Worm (Caenorhabditis elegans) whole organism, L1 larva: ENCODE results near the gene F31F7.1.

Experiments
- C04F5.9 ChIP-seq: sonication (generic microtip); optimal IDR thresholded peaks from 2 replicates; lab custom pipeline; 2016; ENCODE audit warnings: missing genetic modification characterization, missing compliant biosample characterization
- F16B12.6 ChIP-seq: fragments of 150-350 bp; optimal IDR thresholded peaks from 2 replicates; lab custom pipeline; 2014; ENCODE audit warnings: missing biosample characterization, missing genetic modification characterization
- Y116A8C.19 ChIP-seq: sonication (generic microtip); optimal IDR thresholded peaks from 2 replicates; lab custom pipeline; 2016; ENCODE audit warnings: missing compliant biosample characterization, missing genetic modification characterization, borderline replicate concordance
- aha-1 ChIP-seq: fragments of 150-350 bp; optimal IDR thresholded peaks from 2 replicates; lab custom pipeline; 2014; ENCODE audit warnings: missing biosample characterization, missing genetic modification characterization
- alr-1 ChIP-seq: fragments of 200-800 bp; sonication (Bioruptor generic); optimal IDR thresholded peaks from 2 replicates; lab custom pipeline; 2018; ENCODE audit warnings: borderline replicate concordance, mild to moderate bottlenecking, missing genetic modification characterization, missing compliant biosample characterization
- aly-2 ChIP-seq: fragments of 150-350 bp; optimal IDR thresholded peaks from 2 replicates; lab custom pipeline; 2014; ENCODE audit warnings: missing biosample characterization, missing genetic modification characterization
- ama-1 ChIP-seq: fragments of 150-350 bp; optimal IDR thresholded peaks from 2 replicates; lab custom pipeline; 2014
- blmp-1 ChIP-seq: fragments of 150-350 bp; optimal IDR thresholded peaks from 2 replicates; lab custom pipeline; 2014; ENCODE audit warnings: missing biosample characterization, missing genetic modification characterization
- ceh-82 ChIP-seq, 3 experiments: fragments of 150-350 bp in 1 of 3; sonication (generic microtip) in 2 of 3; optimal IDR thresholded peaks; 2 replicates each; lab custom pipeline; 2014 to 2017; ENCODE audit warnings: missing biosample characterization in 3 of 3, missing genetic modification characterization in 3 of 3
- ceh-88 ChIP-seq: fragments of 200-800 bp; sonication (Bioruptor generic); IDR thresholded peaks from 2 replicates; pipeline ENCODE4 v1.3.6; 2022; ENCODE audit warnings: missing genetic modification characterization, missing compliant biosample characterization
- ceh-90 ChIP-seq: sonication (generic microtip); optimal IDR thresholded peaks from 2 replicates; lab custom pipeline; 2016; ENCODE audit warnings: missing genetic modification characterization, missing compliant biosample characterization
- ces-1 ChIP-seq: fragments of 150-350 bp; optimal IDR thresholded peaks from 2 replicates; lab custom pipeline; 2014; ENCODE audit warnings: missing biosample characterization, missing genetic modification reagents, missing genetic modification characterization
- dpl-1 ChIP-seq, 3 experiments: fragments of 150-350 bp in 2 of 3; sonication (generic microtip) in 1 of 3; optimal IDR thresholded peaks; 2 replicates each; lab custom pipeline; 2014 to 2017; ENCODE audit warnings: missing biosample characterization in 3 of 3, missing genetic modification characterization in 3 of 3, missing genetic modification reagents in 3 of 3
- efl-3 ChIP-seq: fragments of 200-800 bp; sonication (Bioruptor generic); optimal IDR thresholded peaks from 2 replicates; lab custom pipeline; 2018; ENCODE audit warnings: mild to moderate bottlenecking, missing genetic modification characterization, missing compliant biosample characterization
- egl-13 ChIP-seq: sonication (generic microtip); optimal IDR thresholded peaks from 2 replicates; lab custom pipeline; 2016; ENCODE audit warnings: missing genotype, missing genetic modification reagents, missing genetic modification characterization, missing compliant biosample characterization
- egl-27 ChIP-seq, 2 experiments: fragments of 150-350 bp in 1 of 2; sonication (generic microtip); optimal IDR thresholded peaks; 3 replicates each; lab custom pipeline; 2017 to 2018; ENCODE audit warnings: missing biosample characterization in 2 of 2, missing genetic modification characterization in 2 of 2, missing genetic modification reagents in 2 of 2
- elt-3 ChIP-seq, 6 experiments: fragments of 150-350 bp in 1 of 6; sonication (generic microtip); optimal IDR thresholded peaks; 2 replicates each; lab custom pipeline; 2017 to 2018; ENCODE audit warnings: missing biosample characterization in 6 of 6, missing genetic modification characterization in 6 of 6, inconsistent platforms in 1 of 6
- ets-5 ChIP-seq: fragments of 200-800 bp; sonication (Bioruptor generic); IDR thresholded peaks from 2 replicates; pipeline ENCODE4 v1.3.6; 2022; ENCODE audit warnings: missing genetic modification characterization, missing compliant biosample characterization
- fkh-10 ChIP-seq: sonication (generic microtip); optimal IDR thresholded peaks from 2 replicates; lab custom pipeline; 2017; ENCODE audit warnings: missing biosample characterization, missing genetic modification reagents, missing genetic modification characterization
- fkh-4 ChIP-seq: sonication (generic microtip); optimal IDR thresholded peaks from 2 replicates; lab custom pipeline; 2016; ENCODE audit warnings: missing compliant biosample characterization, missing genetic modification characterization, borderline replicate concordance
- fos-1 ChIP-seq: fragments of 150-350 bp; optimal IDR thresholded peaks from 2 replicates; lab custom pipeline; 2014; ENCODE audit warnings: missing biosample characterization, missing genetic modification characterization
- hlh-17 ChIP-seq: fragments of 200-800 bp; sonication (Bioruptor generic); optimal IDR thresholded peaks from 2 replicates; lab custom pipeline; 2018; ENCODE audit warnings: missing genetic modification characterization, mild to moderate bottlenecking, missing compliant biosample characterization, moderate library complexity, borderline replicate concordance
- hlh-4 ChIP-seq: sonication (generic microtip); optimal IDR thresholded peaks from 2 replicates; lab custom pipeline; 2016; ENCODE audit warnings: mild to moderate bottlenecking, missing genetic modification characterization, missing compliant biosample characterization
- irx-1 ChIP-seq: sonication (generic microtip); optimal IDR thresholded peaks from 2 replicates; lab custom pipeline; 2016; ENCODE audit warnings: missing genetic modification characterization, missing compliant biosample characterization
- jun-1 ChIP-seq: fragments of 150-350 bp; optimal IDR thresholded peaks from 2 replicates; lab custom pipeline; 2014; ENCODE audit warnings: missing biosample characterization, missing genetic modification reagents, missing genetic modification characterization
- lin-13 ChIP-seq: fragments of 150-350 bp; optimal IDR thresholded peaks from 2 replicates; lab custom pipeline; 2014; ENCODE audit warnings: missing biosample characterization, missing genetic modification reagents, missing genetic modification characterization
- lin-15B ChIP-seq: fragments of 150-350 bp; sonication (generic microtip); optimal IDR thresholded peaks from 3 replicates; lab custom pipeline; 2014; ENCODE audit warnings: missing biosample characterization, missing genetic modification characterization
- lin-35 ChIP-seq, 2 experiments: fragments of 150-350 bp; optimal IDR thresholded peaks; 2 replicates each; lab custom pipeline; 2014; ENCODE audit warnings: missing biosample characterization in 2 of 2, missing genetic modification characterization in 2 of 2, missing genetic modification reagents in 2 of 2
- lin-39 ChIP-seq: fragments of 150-350 bp; optimal IDR thresholded peaks from 2 replicates; lab custom pipeline; 2014; ENCODE audit warnings: missing biosample characterization, missing genetic modification reagents, missing genetic modification characterization
- lsy-2 ChIP-seq, 2 experiments: fragments of 150-350 bp; optimal IDR thresholded peaks; 2 replicates each; lab custom pipeline; 2014; ENCODE audit warnings: missing biosample characterization in 2 of 2, missing genetic modification characterization in 2 of 2
- mab-9 ChIP-seq: fragments of 200-800 bp; sonication (Bioruptor generic); IDR thresholded peaks from 2 replicates; pipeline ENCODE4 v1.3.6; 2022; ENCODE audit warnings: missing genetic modification reagents, missing genetic modification characterization, missing compliant biosample characterization
- mdl-1 ChIP-seq, 2 experiments: fragments of 150-350 bp; optimal IDR thresholded peaks; 2 replicates each; lab custom pipeline; 2014 to 2017; ENCODE audit warnings: missing biosample characterization in 2 of 2, missing genetic modification characterization in 2 of 2, inconsistent platforms in 1 of 2
- mef-2 ChIP-seq: fragments of 150-350 bp; optimal IDR thresholded peaks from 2 replicates; lab custom pipeline; 2014; ENCODE audit warnings: missing biosample characterization, missing genetic modification characterization
- mep-1 ChIP-seq: fragments of 150-350 bp; optimal IDR thresholded peaks from 2 replicates; lab custom pipeline; 2014; ENCODE audit warnings: missing biosample characterization, missing genetic modification characterization
- nhr-19 ChIP-seq: fragments of 200-800 bp; sonication (Bioruptor generic); conservative IDR thresholded peaks from 2 replicates; pipeline ENCODE4 v1.3.6; 2022; ENCODE audit warnings: missing genetic modification characterization, missing compliant biosample characterization
- nhr-20 ChIP-seq: sonication (generic microtip); optimal IDR thresholded peaks from 2 replicates; lab custom pipeline; 2016; ENCODE audit warnings: mild to moderate bottlenecking, missing genetic modification characterization, missing compliant biosample characterization
- nhr-237 ChIP-seq: fragments of 150-350 bp; optimal IDR thresholded peaks from 2 replicates; lab custom pipeline; 2014; ENCODE audit warnings: missing biosample characterization, missing genetic modification characterization
- nhr-47 ChIP-seq: sonication (generic microtip); optimal IDR thresholded peaks from 2 replicates; lab custom pipeline; 2016; ENCODE audit warnings: mild to moderate bottlenecking, missing genetic modification characterization, moderate library complexity, missing compliant biosample characterization
- nhr-71 ChIP-seq: sonication (generic microtip); optimal IDR thresholded peaks from 2 replicates; lab custom pipeline; 2016; ENCODE audit warnings: mild to moderate bottlenecking, missing genetic modification characterization, moderate library complexity, missing compliant biosample characterization
- nhr-76 ChIP-seq: sonication (generic microtip); optimal IDR thresholded peaks from 2 replicates; lab custom pipeline; 2017; ENCODE audit warnings: missing biosample characterization, missing genetic modification characterization
- nhr-77 ChIP-seq: fragments of 150-350 bp; optimal IDR thresholded peaks from 2 replicates; lab custom pipeline; 2014; ENCODE audit warnings: missing biosample characterization, missing genetic modification characterization
- nhr-85 ChIP-seq: sonication (generic microtip); peaks from one replicate; lab custom pipeline; 2016; ENCODE audit warnings: missing genetic modification characterization, inconsistent platforms, missing compliant biosample characterization
- rnt-1 ChIP-seq: sonication (generic microtip); optimal IDR thresholded peaks from 2 replicates; lab custom pipeline; 2016; ENCODE audit warnings: mild to moderate bottlenecking, missing genetic modification characterization, moderate library complexity, missing compliant biosample characterization
- skn-1 ChIP-seq: fragments of 150-350 bp; optimal IDR thresholded peaks from 2 replicates; lab custom pipeline; 2014; ENCODE audit warnings: missing biosample characterization, missing genetic modification characterization
- snpc-4 ChIP-seq: fragments of 150-350 bp; optimal IDR thresholded peaks from 2 replicates; lab custom pipeline; 2014; ENCODE audit warnings: missing biosample characterization, missing genetic modification characterization
- sox-4 ChIP-seq: sonication (generic microtip); optimal IDR thresholded peaks from 2 replicates; lab custom pipeline; 2016; ENCODE audit warnings: missing genetic modification characterization, missing compliant biosample characterization
- sup-37 ChIP-seq: fragments of 200-800 bp; sonication (Bioruptor generic); optimal IDR thresholded peaks from 2 replicates; lab custom pipeline; 2018; ENCODE audit warnings: mild to moderate bottlenecking, missing genetic modification characterization, missing compliant biosample characterization
- swsn-7 ChIP-seq: sonication (generic microtip); optimal IDR thresholded peaks from 2 replicates; lab custom pipeline; 2016; ENCODE audit warnings: missing genetic modification characterization, missing compliant biosample characterization
- tbx-2 ChIP-seq: sonication (generic microtip); optimal IDR thresholded peaks from 2 replicates; lab custom pipeline; 2016; ENCODE audit warnings: missing genetic modification characterization, missing compliant biosample characterization
- tlp-1 ChIP-seq: fragments of 150-350 bp; optimal IDR thresholded peaks from 2 replicates; lab custom pipeline; 2014; ENCODE audit warnings: missing biosample characterization, missing genetic modification characterization
- unc-130 ChIP-seq: fragments of 150-350 bp; optimal IDR thresholded peaks from 2 replicates; lab custom pipeline; 2017; ENCODE audit warnings: missing biosample characterization, missing genetic modification characterization, inconsistent platforms
- vab-15 ChIP-seq: sonication (generic microtip); optimal IDR thresholded peaks from 2 replicates; lab custom pipeline; 2017; ENCODE audit warnings: missing genotype, mild to moderate bottlenecking, missing genetic modification characterization, missing compliant biosample characterization
- ztf-11 ChIP-seq, 2 experiments: sonication (generic microtip); optimal IDR thresholded peaks; 2 replicates each; lab custom pipeline; 2016 to 2017; ENCODE audit warnings: missing genetic modification characterization in 2 of 2, missing biosample characterization in 1 of 2, missing compliant biosample characterization in 1 of 2
- ztf-4 ChIP-seq: fragments of 150-350 bp; optimal IDR thresholded peaks from 2 replicates; lab custom pipeline; 2014; ENCODE audit warnings: missing biosample characterization, missing genetic modification characterization

The F31F7.1 gene

ce11 chrV:6231902-6232340 is 44.3 kb upstream of the F31F7.1 start (continued):
- TF ChIP-seq fkh-4 (no peak), F16B12.6 (tag; lab: Kevin White, UChicago) (no peak), sox-4 (tag; lab: Kevin White, UChicago) (no peak), fkh-10 (GFP tag; lab: Kevin White, UChicago) (no peak), lin-39 (tag; lab: Kevin White, UChicago) (no peak), efl-3 (GFP tag; lab: Kevin White, UChicago) (no peak), egl-27 (tag; optimal IDR thresholded peaks at IDR 0.05; lab: Kevin White, UChicago) (no peak), swsn-7 (no peak), nhr-85 (tag; lab: Kevin White, UChicago) (peak; percentile 86), tbx-2 (tag; lab: Kevin White, UChicago) (no peak), blmp-1 (peak; percentile 25), C04F5.9 (no peak), mdl-1 (tag; optimal IDR thresholded peaks at IDR 0.05; lab: Kevin White, UChicago) (peak in 1 of 2 experiments; percentile 6), rnt-1 (tag; lab: Kevin White, UChicago) (no peak), ceh-90 (tag; lab: Kevin White, UChicago) (no peak), aha-1 (tag; lab: Kevin White, UChicago) (no peak), nhr-237 (tag; lab: Kevin White, UChicago) (no peak), elt-3 (tag; optimal IDR thresholded peaks at IDR 0.05; lab: Kevin White, UChicago) (peak in 2 of 6 experiments; percentile 21 to 31), nhr-20 (tag; lab: Kevin White, UChicago) (peak; percentile 58), ets-5 (no peak), tlp-1 (no peak), mep-1 (tag; lab: Kevin White, UChicago) (peak; percentile 39), alr-1 (tag; lab: Kevin White, UChicago) (no peak), nhr-71 (tag; lab: Kevin White, UChicago) (peak; percentile 73), lsy-2 (tag; optimal IDR thresholded peaks at IDR 0.05; lab: Kevin White, UChicago) (peak in 1 of 2 experiments; percentile 75), mef-2 (no peak), unc-130 (tag; lab: Kevin White, UChicago) (no peak), nhr-76 (tag; lab: Kevin White, UChicago) (no peak), fos-1 (no peak), ceh-82 (tag; optimal IDR thresholded peaks at IDR 0.05; lab: Kevin White, UChicago) (no peak), ztf-11 (tag; optimal IDR thresholded peaks at IDR 0.05; lab: Kevin White, UChicago) (no peak), vab-15 (tag; lab: Kevin White, UChicago) (peak; percentile 39), hlh-17 (no peak), aly-2 (tag; lab: Kevin White, UChicago) (no peak), sup-37 (GFP tag; lab: Kevin White, UChicago) (no peak), snpc-4 (no peak), skn-1 (peak; percentile 34), irx-1 (tag; lab: Kevin White, UChicago) (no peak), nhr-77 (tag; lab: Kevin White, UChicago) (peak; percentile 19), lin-13 (GFP tag; lab: Kevin White, UChicago) (no peak), nhr-19 (GFP tag; lab: Robert Waterston, UW) (peak; percentile 23; the same call in 1 of the 2 replicates), mab-9 (GFP tag; lab: Robert Waterston, UW) (no peak), Y116A8C.19 (tag; lab: Kevin White, UChicago) (no peak), egl-13 (no peak), ceh-88 (no peak), jun-1 (no peak), hlh-4 (tag; lab: Kevin White, UChicago) (no peak), ztf-4 (tag; lab: Kevin White, UChicago) (no peak), lin-15B (tag; lab: Kevin White, UChicago) (no peak), nhr-47 (tag; lab: Kevin White, UChicago) (peak; percentile 6), lin-35 (GFP tag; optimal IDR thresholded peaks at IDR 0.05; lab: Kevin White, UChicago) (peak in 1 of 2 experiments; percentile 65), ama-1 (lab: Kevin White, UChicago) (no peak), dpl-1 (GFP tag; optimal IDR thresholded peaks at IDR 0.05; lab: Kevin White, UChicago) (no peak), ces-1 (GFP tag; lab: Kevin White, UChicago) (no peak)
